Worm (Caenorhabditis elegans) whole organism, L1 larva: ENCODE data around the gene W04H10.1.

ENCODE experiments used
- C16A3.4 ChIP-seq: fragments of 150-350 bp; optimal IDR thresholded peaks from 2 replicates; lab custom pipeline; 2014; ENCODE audit warnings: missing biosample characterization, missing genetic modification characterization
- F16B12.6 ChIP-seq: fragments of 150-350 bp; optimal IDR thresholded peaks from 2 replicates; lab custom pipeline; 2014; ENCODE audit warnings: missing biosample characterization, missing genetic modification characterization
- Y116A8C.19 ChIP-seq: sonication (generic microtip); optimal IDR thresholded peaks from 2 replicates; lab custom pipeline; 2016; ENCODE audit warnings: missing compliant biosample characterization, missing genetic modification characterization, borderline replicate concordance
- alr-1 ChIP-seq: fragments of 200-800 bp; sonication (Bioruptor generic); optimal IDR thresholded peaks from 2 replicates; lab custom pipeline; 2018; ENCODE audit warnings: borderline replicate concordance, mild to moderate bottlenecking, missing genetic modification characterization, missing compliant biosample characterization
- blmp-1 ChIP-seq: fragments of 150-350 bp; optimal IDR thresholded peaks from 2 replicates; lab custom pipeline; 2014; ENCODE audit warnings: missing biosample characterization, missing genetic modification characterization
- ceh-82 ChIP-seq, 3 experiments: fragments of 150-350 bp in 1 of 3; sonication (generic microtip) in 2 of 3; optimal IDR thresholded peaks; 2 replicates each; lab custom pipeline; 2014 to 2017; ENCODE audit warnings: missing biosample characterization in 3 of 3, missing genetic modification characterization in 3 of 3
- ceh-88 ChIP-seq: fragments of 200-800 bp; sonication (Bioruptor generic); IDR thresholded peaks from 2 replicates; pipeline ENCODE4 v1.3.6; 2022; ENCODE audit warnings: missing genetic modification characterization, missing compliant biosample characterization
- ces-1 ChIP-seq: fragments of 150-350 bp; optimal IDR thresholded peaks from 2 replicates; lab custom pipeline; 2014; ENCODE audit warnings: missing biosample characterization, missing genetic modification reagents, missing genetic modification characterization
- dpl-1 ChIP-seq, 3 experiments: fragments of 150-350 bp in 2 of 3; sonication (generic microtip) in 1 of 3; optimal IDR thresholded peaks; 2 replicates each; lab custom pipeline; 2014 to 2017; ENCODE audit warnings: missing biosample characterization in 3 of 3, missing genetic modification characterization in 3 of 3, missing genetic modification reagents in 3 of 3
- dsc-1 ChIP-seq: sonication (generic microtip); optimal IDR thresholded peaks from 2 replicates; lab custom pipeline; 2016; ENCODE audit warnings: mild to moderate bottlenecking, missing genetic modification characterization, missing compliant biosample characterization
- efl-1 ChIP-seq, 4 experiments: fragments of 150-350 bp; optimal IDR thresholded peaks in 3 of 4; peaks in 1 of 4; 1 replicate in 1 of 4; 2 replicates in 3 of 4; lab custom pipeline; 2014; ENCODE audit warnings: missing biosample characterization in 2 of 4, missing genetic modification characterization in 2 of 4, missing genetic modification reagents in 2 of 4
- efl-3 ChIP-seq: fragments of 200-800 bp; sonication (Bioruptor generic); optimal IDR thresholded peaks from 2 replicates; lab custom pipeline; 2018; ENCODE audit warnings: mild to moderate bottlenecking, missing genetic modification characterization, missing compliant biosample characterization
- elt-2 ChIP-seq: sonication (generic microtip); optimal IDR thresholded peaks from 2 replicates; lab custom pipeline; 2016; ENCODE audit warnings: missing genetic modification characterization, mild to moderate bottlenecking, inconsistent platforms, missing compliant biosample characterization, missing genetic modification reagents
- ets-5 ChIP-seq: fragments of 200-800 bp; sonication (Bioruptor generic); IDR thresholded peaks from 2 replicates; pipeline ENCODE4 v1.3.6; 2022; ENCODE audit warnings: missing genetic modification characterization, missing compliant biosample characterization
- fos-1 ChIP-seq: fragments of 150-350 bp; optimal IDR thresholded peaks from 2 replicates; lab custom pipeline; 2014; ENCODE audit warnings: missing biosample characterization, missing genetic modification characterization
- grh-1 ChIP-seq: fragments of 200-800 bp; sonication (Bioruptor generic); IDR thresholded peaks from 2 replicates; pipeline ENCODE4 v1.3.6; 2022; ENCODE audit warnings: missing genetic modification reagents, missing genetic modification characterization, missing compliant biosample characterization
- hlh-17 ChIP-seq: fragments of 200-800 bp; sonication (Bioruptor generic); optimal IDR thresholded peaks from 2 replicates; lab custom pipeline; 2018; ENCODE audit warnings: missing genetic modification characterization, mild to moderate bottlenecking, missing compliant biosample characterization, moderate library complexity, borderline replicate concordance
- hlh-4 ChIP-seq: sonication (generic microtip); optimal IDR thresholded peaks from 2 replicates; lab custom pipeline; 2016; ENCODE audit warnings: mild to moderate bottlenecking, missing genetic modification characterization, missing compliant biosample characterization
- irx-1 ChIP-seq: sonication (generic microtip); optimal IDR thresholded peaks from 2 replicates; lab custom pipeline; 2016; ENCODE audit warnings: missing genetic modification characterization, missing compliant biosample characterization
- jun-1 ChIP-seq: fragments of 150-350 bp; optimal IDR thresholded peaks from 2 replicates; lab custom pipeline; 2014; ENCODE audit warnings: missing biosample characterization, missing genetic modification reagents, missing genetic modification characterization
- lin-35 ChIP-seq, 2 experiments: fragments of 150-350 bp; optimal IDR thresholded peaks; 2 replicates each; lab custom pipeline; 2014; ENCODE audit warnings: missing biosample characterization in 2 of 2, missing genetic modification characterization in 2 of 2, missing genetic modification reagents in 2 of 2
- mef-2 ChIP-seq: fragments of 150-350 bp; optimal IDR thresholded peaks from 2 replicates; lab custom pipeline; 2014; ENCODE audit warnings: missing biosample characterization, missing genetic modification characterization
- mep-1 ChIP-seq: fragments of 150-350 bp; optimal IDR thresholded peaks from 2 replicates; lab custom pipeline; 2014; ENCODE audit warnings: missing biosample characterization, missing genetic modification characterization
- nhr-20 ChIP-seq: sonication (generic microtip); optimal IDR thresholded peaks from 2 replicates; lab custom pipeline; 2016; ENCODE audit warnings: mild to moderate bottlenecking, missing genetic modification characterization, missing compliant biosample characterization
- nhr-47 ChIP-seq: sonication (generic microtip); optimal IDR thresholded peaks from 2 replicates; lab custom pipeline; 2016; ENCODE audit warnings: mild to moderate bottlenecking, missing genetic modification characterization, moderate library complexity, missing compliant biosample characterization
- nhr-76 ChIP-seq: sonication (generic microtip); optimal IDR thresholded peaks from 2 replicates; lab custom pipeline; 2017; ENCODE audit warnings: missing biosample characterization, missing genetic modification characterization
- nhr-84 ChIP-seq: sonication (generic microtip); optimal IDR thresholded peaks from 2 replicates; lab custom pipeline; 2017; ENCODE audit warnings: missing biosample characterization, missing genetic modification characterization
- nhr-85 ChIP-seq: sonication (generic microtip); peaks from one replicate; lab custom pipeline; 2016; ENCODE audit warnings: missing genetic modification characterization, inconsistent platforms, missing compliant biosample characterization
- nhr-90 ChIP-seq: sonication (generic microtip); optimal IDR thresholded peaks from 2 replicates; lab custom pipeline; 2016; ENCODE audit warnings: mild to moderate bottlenecking, missing genetic modification characterization, missing compliant biosample characterization; ENCODE audit not compliant: poor library complexity
- rnt-1 ChIP-seq: sonication (generic microtip); optimal IDR thresholded peaks from 2 replicates; lab custom pipeline; 2016; ENCODE audit warnings: mild to moderate bottlenecking, missing genetic modification characterization, moderate library complexity, missing compliant biosample characterization
- skn-1 ChIP-seq: fragments of 150-350 bp; optimal IDR thresholded peaks from 2 replicates; lab custom pipeline; 2014; ENCODE audit warnings: missing biosample characterization, missing genetic modification characterization
- snu-23 ChIP-seq: sonication (generic microtip); optimal IDR thresholded peaks from 2 replicates; lab custom pipeline; 2016; ENCODE audit warnings: missing genetic modification characterization, missing compliant biosample characterization
- sox-4 ChIP-seq: sonication (generic microtip); optimal IDR thresholded peaks from 2 replicates; lab custom pipeline; 2016; ENCODE audit warnings: missing genetic modification characterization, missing compliant biosample characterization
- sup-37 ChIP-seq: fragments of 200-800 bp; sonication (Bioruptor generic); optimal IDR thresholded peaks from 2 replicates; lab custom pipeline; 2018; ENCODE audit warnings: mild to moderate bottlenecking, missing genetic modification characterization, missing compliant biosample characterization
- swsn-7 ChIP-seq: sonication (generic microtip); optimal IDR thresholded peaks from 2 replicates; lab custom pipeline; 2016; ENCODE audit warnings: missing genetic modification characterization, missing compliant biosample characterization
- tlp-1 ChIP-seq: fragments of 150-350 bp; optimal IDR thresholded peaks from 2 replicates; lab custom pipeline; 2014; ENCODE audit warnings: missing biosample characterization, missing genetic modification characterization
- xbp-1 ChIP-seq: sonication (generic microtip); optimal IDR thresholded peaks from 2 replicates; lab custom pipeline; 2016; ENCODE audit warnings: missing genetic modification characterization, missing compliant biosample characterization
- ztf-4 ChIP-seq: fragments of 150-350 bp; optimal IDR thresholded peaks from 2 replicates; lab custom pipeline; 2014; ENCODE audit warnings: missing biosample characterization, missing genetic modification characterization

The W04H10.1 gene

ce11 chrII:580189-580643 is 28.6 kb upstream of the W04H10.1 start, which contains the start of the genes cdc-37 and W08F4.3:
cdc-37 (minus strand) TSS chrII:580593.
W08F4.3 (plus strand) TSS chrII:580602.
- TF ChIP-seq grh-1 (no peak), dsc-1 (peak; percentile 12), fos-1 (peak; percentile 24), nhr-85 (tag; lab: Kevin White, UChicago) (peak; percentile 17), F16B12.6 (tag; lab: Kevin White, UChicago) (peak; percentile 94), nhr-76 (no peak), snu-23 (GFP tag; lab: Kevin White, UChicago) (peak; percentile 21), dpl-1 (GFP tag; optimal IDR thresholded peaks at IDR 0.05; lab: Kevin White, UChicago) (peak in 2 of 3 experiments; percentile 44 to 50), nhr-47 (tag; lab: Kevin White, UChicago) (peak; percentile 5), efl-1 (optimal IDR thresholded peaks at IDR 0.05; lab: Kevin White, UChicago) (peak; percentile 48 to 67), efl-1 (GFP tag; optimal IDR thresholded peaks at IDR 0.05 in 1 of 2; lab: Kevin White, UChicago) (peak; percentile 62 to 94), mep-1 (peak; percentile 7), lin-35 (GFP tag; optimal IDR thresholded peaks at IDR 0.05; lab: Kevin White, UChicago) (peak; percentile 39 to 48), ceh-82 (tag; optimal IDR thresholded peaks at IDR 0.05; lab: Kevin White, UChicago) (peak in 1 of 3 experiments; percentile 23), irx-1 (no peak), rnt-1 (tag; lab: Kevin White, UChicago) (peak; percentile 46)

- TF ChIP-seq blmp-1: no peak
- TF ChIP-seq dpl-1 (GFP tag; optimal IDR thresholded peaks at IDR 0.05; lab: Kevin White, UChicago): no peak
- no peak for TF ChIP-seq alr-1 (tag; lab: Kevin White, UChicago)
- no peak for TF ChIP-seq ces-1 (GFP tag; lab: Kevin White, UChicago)
- TF ChIP-seq swsn-7 (tag; lab: Kevin White, UChicago): no peak
- TF ChIP-seq sox-4 (tag; lab: Kevin White, UChicago): no peak
- TF ChIP-seq ceh-82 (tag; optimal IDR thresholded peaks at IDR 0.05; lab: Kevin White, UChicago): no peak
- TF ChIP-seq ceh-88 (GFP tag; lab: Robert Waterston, UW): no peak
- TF ChIP-seq nhr-20: no peak
- TF ChIP-seq nhr-90 (tag; lab: Kevin White, UChicago): no peak
- TF ChIP-seq efl-1 (optimal IDR thresholded peaks at IDR 0.05; lab: Kevin White, UChicago): no peak
- TF ChIP-seq efl-1 (GFP tag; optimal IDR thresholded peaks at IDR 0.05 in 1 of 2; lab: Kevin White, UChicago): no peak
Observed at ce11 chrII:581983-582382, 26.9 kb upstream of the W04H10.1 start.

ce11 chrII:582649-583048 is 26.2 kb upstream of the W04H10.1 start, which contains the start of gene fbxb-14:
fbxb-14 (minus strand) TSS chrII:582749.
- no peak for TF ChIP-seq hlh-17
- TF ChIP-seq C16A3.4 (tag; lab: Kevin White, UChicago): no peak
- no peak for TF ChIP-seq hlh-4
- no peak for TF ChIP-seq jun-1 (tag; lab: Kevin White, UChicago)
- TF ChIP-seq mef-2: no peak
- no peak for TF ChIP-seq efl-3
- TF ChIP-seq ztf-4 (tag; lab: Kevin White, UChicago): no peak
- TF ChIP-seq ceh-88 (GFP tag; lab: Robert Waterston, UW): no peak
- TF ChIP-seq skn-1 (tag; lab: Kevin White, UChicago): no peak
- no peak for TF ChIP-seq Y116A8C.19 (tag; lab: Kevin White, UChicago)
- no peak for TF ChIP-seq tlp-1 (tag; lab: Kevin White, UChicago)
- TF ChIP-seq irx-1: no peak
- TF ChIP-seq ets-5 (GFP tag; lab: Robert Waterston, UW): no peak
- no peak for TF ChIP-seq nhr-84 (tag; lab: Kevin White, UChicago)
- TF ChIP-seq alr-1 (tag; lab: Kevin White, UChicago): no peak
- TF ChIP-seq elt-2: no peak
- TF ChIP-seq sup-37 (GFP tag; lab: Kevin White, UChicago): no peak
- no peak for TF ChIP-seq xbp-1 (tag; lab: Kevin White, UChicago)
